Worm (Caenorhabditis elegans): ENCODE results near the gene K06G5.3.

The K06G5.3 gene

ce11 chrX:14207942-14208341, 15.1 kb downstream of the K06G5.3 start, which contains the start of gene ceh-37 (continued):
- TF ChIP-seq lsl-1 (GFP tag; optimal IDR thresholded peaks at IDR 0.05) = no peak

ce11 chrX:14206321-14206720, 16.7 kb downstream of the K06G5.3 start:
- TF ChIP-seq nhr-90 (tag; optimal IDR thresholded peaks at IDR 0.05) (no peak), tbp1 (GFP tag; optimal IDR thresholded peaks at IDR 0.05) (no peak), nhr-80 (tag; optimal IDR thresholded peaks at IDR 0.05) (peak; percentile 66), F49E8.2 (tag; optimal IDR thresholded peaks at IDR 0.05; ENCODE audit: insufficient read depth) (no peak), nfyb-1 (GFP tag; IDR thresholded peaks at IDR 0.05) (no peak), B0261.1 (tag; optimal IDR thresholded peaks at IDR 0.05) (no peak)

ce11 chrX:14194251-14194650, 28.8 kb downstream of the K06G5.3 start:
- TF ChIP-seq mes-4 (tag; optimal IDR thresholded peaks at IDR 0.05) (no peak), tbx-9 (tag; optimal IDR thresholded peaks at IDR 0.05; ENCODE audit: borderline replicate concordance) (no peak), tlf-1 (GFP tag; optimal IDR thresholded peaks at IDR 0.05) (no peak), nhr-80 (tag; optimal IDR thresholded peaks at IDR 0.05) (peak; percentile 58), mcd-1 (GFP tag; IDR thresholded peaks at IDR 0.05) (no peak), ztf-28 (GFP tag; IDR thresholded peaks at IDR 0.05) (no peak), rec-8 (tag; optimal IDR thresholded peaks at IDR 0.05) (no peak), ceh-100 (GFP tag; IDR thresholded peaks at IDR 0.05) (no peak), ztf-6 (GFP tag; IDR thresholded peaks at IDR 0.05) (no peak)

DNA sequence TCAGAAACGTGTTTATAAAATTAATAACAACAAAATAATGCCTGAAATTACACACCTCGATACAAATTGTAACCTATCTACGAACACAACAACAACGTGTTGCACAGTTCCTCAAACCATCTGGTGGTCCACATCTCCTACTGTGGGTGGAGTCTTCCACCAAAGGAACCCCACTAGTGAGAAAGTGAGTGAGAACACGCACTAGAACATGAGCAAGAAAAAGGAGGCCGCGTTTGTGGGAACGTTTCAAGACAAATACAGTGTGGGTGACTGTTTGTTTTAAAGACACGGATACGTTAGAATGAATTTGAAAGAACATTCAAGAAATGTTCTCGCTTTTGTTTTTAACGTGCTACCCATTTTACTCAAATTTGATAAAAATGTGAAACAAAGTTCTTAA, 36.6 kb downstream of the K06G5.3 start, which contains the start of gene ceh-36:
ceh-36 (minus strand) TSS at position 101 of the 400 bp plus-strand sequence.
- TF ChIP-seq Y53G8AR.9 (GFP tag; conservative IDR thresholded peaks at IDR 0.05) (no peak), let-607 (tag; optimal IDR thresholded peaks at IDR 0.05) (no peak), rec-8 (tag; optimal IDR thresholded peaks at IDR 0.05) (no peak), Y95B8A.8 (GFP tag; IDR thresholded peaks at IDR 0.05) (no peak), ama-1 (optimal IDR thresholded peaks at IDR 0.05) (no peak), ama-1 (GFP tag; optimal IDR thresholded peaks at IDR 0.05) (no peak), ceh-27 (GFP tag; optimal IDR thresholded peaks at IDR 0.05) (no peak), nfya-2 (GFP tag; IDR thresholded peaks at IDR 0.05) (no peak), madf-3 (GFP tag; IDR thresholded peaks at IDR 0.05) (no peak), unc-130 (GFP tag; optimal IDR thresholded peaks at IDR 0.05) (no peak), K12H6.12 (tag; optimal IDR thresholded peaks at IDR 0.05) (no peak), ZK185.1 (tag; optimal IDR thresholded peaks at IDR 0.05; ENCODE audit: poor library complexity, severe bottlenecking) (no peak), ceh-58 (GFP tag; IDR thresholded peaks at IDR 0.05) (no peak), B0019.2 (GFP tag; conservative IDR thresholded peaks at IDR 0.05) (no peak), lin-26 (GFP tag; IDR thresholded peaks at IDR 0.05) (no peak), ztf-26 (tag; optimal IDR thresholded peaks at IDR 0.05) (no peak)

DNA sequence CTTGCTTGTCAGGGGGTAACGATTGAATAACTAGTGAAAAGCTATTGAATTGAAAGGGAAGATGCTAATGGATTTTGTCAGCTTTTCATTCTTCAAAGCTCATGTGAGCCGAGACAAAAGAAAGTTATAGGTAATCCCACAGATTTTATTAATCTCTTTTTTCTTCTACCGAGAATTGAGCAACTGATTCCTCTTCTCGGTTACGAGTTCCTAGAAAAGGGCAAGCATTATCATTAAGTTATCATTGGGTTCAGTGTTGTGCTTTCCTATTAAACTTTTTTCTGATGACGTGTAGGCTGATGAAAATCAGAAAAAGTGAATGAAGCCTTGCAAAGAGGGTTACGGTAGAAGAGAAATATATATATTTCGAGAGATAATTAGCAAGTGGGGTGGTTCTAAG, 37.4 kb downstream of the K06G5.3 start:
- TF ChIP-seq madf-6 (GFP tag; IDR thresholded peaks at IDR 0.05) (no peak), F22D6.2 (tag; optimal IDR thresholded peaks at IDR 0.05) (no peak), repo-1 (tag; optimal IDR thresholded peaks at IDR 0.05) (no peak), nhr-27 (tag; optimal IDR thresholded peaks at IDR 0.05) (no peak), lir-1 (GFP tag; conservative IDR thresholded peaks at IDR 0.05) (no peak), nhr-80 (tag; optimal IDR thresholded peaks at IDR 0.05) (no peak), T26A5.8 (tag; optimal IDR thresholded peaks at IDR 0.05) (no peak), F33H1.4 (GFP tag; IDR thresholded peaks at IDR 0.05) (no peak), ceh-27 (GFP tag; optimal IDR thresholded peaks at IDR 0.05) (no peak), Y79H2A.3 (GFP tag; conservative IDR thresholded peaks at IDR 0.05) (no peak), snpc-4 (GFP tag; optimal IDR thresholded peaks at IDR 0.05) (no peak), snpc-4 (tag; optimal IDR thresholded peaks at IDR 0.05) (no peak), ztf-6 (GFP tag; IDR thresholded peaks at IDR 0.05) (no peak), ekl-4 (GFP tag; IDR thresholded peaks at IDR 0.05) (no peak), F57A8.1 (GFP tag; optimal IDR thresholded peaks at IDR 0.05) (no peak), Y53G8AR.9 (GFP tag; conservative IDR thresholded peaks at IDR 0.05) (no peak), ccch-3 (GFP tag; optimal IDR thresholded peaks at IDR 0.05) (no peak)

Data from whole organism, young adult.